Fruit fly (Drosophila melanogaster): Measurements from ENCODE around the gene qless.

qless gene

dm6 chr3R:31193062-31193461, 59.3 kb downstream of the qless start, which contains the start of gene bnk:
bnk (plus strand) TSS chr3R:31193362.
- no peak for TF ChIP-seq topi (GFP tag; optimal IDR thresholded peaks at IDR 0.05)
- no peak for TF ChIP-seq CG34406 (GFP tag; optimal IDR thresholded peaks at IDR 0.05)
- TF ChIP-seq CG32006 (GFP tag; optimal IDR thresholded peaks at IDR 0.05) = no peak
- no peak for TF ChIP-seq fd85E (GFP tag; optimal IDR thresholded peaks at IDR 0.05)
- TF ChIP-seq CG8632 (GFP tag; optimal IDR thresholded peaks at IDR 0.05) = no peak
- TF ChIP-seq CG11762 (GFP tag; optimal IDR thresholded peaks at IDR 0.05; ENCODE audit: insufficient read depth) = no peak
- TF ChIP-seq CG3919 (GFP tag; optimal IDR thresholded peaks at IDR 0.05) = no peak
- no peak for TF ChIP-seq fd59A (GFP tag; optimal IDR thresholded peaks at IDR 0.05)
- TF ChIP-seq Hr4 (GFP tag; optimal IDR thresholded peaks at IDR 0.05) = no peak
- no peak for TF ChIP-seq CG9139 (GFP tag; optimal IDR thresholded peaks at IDR 0.05)
- TF ChIP-seq CG8119 (GFP tag; IDR thresholded peaks at IDR 0.05) = no peak
- TF ChIP-seq Sox15 (GFP tag; optimal IDR thresholded peaks at IDR 0.05) = no peak
- TF ChIP-seq CG31627 (GFP tag; optimal IDR thresholded peaks at IDR 0.05) = no peak
- no peak for TF ChIP-seq CG11294 (GFP tag; IDR thresholded peaks at IDR 0.05)
- no peak for TF ChIP-seq Hr38 (GFP tag; optimal IDR thresholded peaks at IDR 0.05)
- TF ChIP-seq CG10669 (GFP tag; optimal IDR thresholded peaks at IDR 0.05) = no peak
- no peak for TF ChIP-seq vri (GFP tag; optimal IDR thresholded peaks at IDR 0.05)
- no peak for TF ChIP-seq net (GFP tag; optimal IDR thresholded peaks at IDR 0.05)
- no peak for TF ChIP-seq spab (GFP tag; optimal IDR thresholded peaks at IDR 0.05)
